Worm (Caenorhabditis elegans) whole organism, L4/young adult: ENCODE measurements around the gene fbxa-174.

Experiments used
- W03F9.2 ChIP-seq: fragments of 150-350 bp; optimal IDR thresholded peaks from 2 replicates; lab custom pipeline; 2014; ENCODE audit warnings: missing biosample characterization, missing genetic modification characterization
- dao-5 ChIP-seq: sonication (generic microtip); optimal IDR thresholded peaks from 2 replicates; lab custom pipeline; 2016; ENCODE audit warnings: missing genotype, missing genetic modification characterization, moderate library complexity, missing compliant biosample characterization
- him-1 ChIP-seq: sonication (generic microtip); optimal IDR thresholded peaks from 2 replicates; lab custom pipeline; 2016; ENCODE audit warnings: missing genotype, missing genetic modification reagents, missing genetic modification characterization, missing compliant biosample characterization

ce11 chrV:17598810-17599209, 40.5 kb upstream of the fbxa-174 start, which contains the start of gene Y6G8.2:
- TF ChIP-seq him-1 (tag; lab: Kevin White, UChicago), result no peak
- TF ChIP-seq dao-5 (tag; lab: Kevin White, UChicago), result no peak
- no peak for TF ChIP-seq W03F9.2 (tag; lab: Kevin White, UChicago)
